Worm (Caenorhabditis elegans) whole organism, L3 larva: ENCODE results near the gene F39F10.5.

ENCODE experiments used
- ZK546.5 ChIP-seq: sonication (generic microtip); optimal IDR thresholded peaks from 2 replicates; lab custom pipeline; 2017; ENCODE audit warnings: missing biosample characterization, missing genetic modification characterization
- aly-2 ChIP-seq: fragments of 150-350 bp; optimal IDR thresholded peaks from 2 replicates; lab custom pipeline; 2014; ENCODE audit warnings: missing biosample characterization, missing genetic modification characterization
- ceh-16 ChIP-seq: sonication (generic microtip); optimal IDR thresholded peaks from 2 replicates; lab custom pipeline; 2017; ENCODE audit warnings: missing biosample characterization, missing genetic modification characterization
- ceh-28 ChIP-seq: fragments of 150-350 bp; optimal IDR thresholded peaks from 2 replicates; lab custom pipeline; 2014; ENCODE audit warnings: missing biosample characterization, missing genetic modification reagents, missing genetic modification characterization
- egl-27 ChIP-seq: sonication (generic microtip); optimal IDR thresholded peaks from 4 replicates; lab custom pipeline; 2017; ENCODE audit warnings: missing biosample characterization, missing genetic modification reagents, missing genetic modification characterization
- elt-1 ChIP-seq: fragments of 150-350 bp; optimal IDR thresholded peaks from 2 replicates; lab custom pipeline; 2014; ENCODE audit warnings: missing biosample characterization, missing genetic modification characterization
- elt-2 ChIP-seq: sonication (generic microtip); optimal IDR thresholded peaks from 2 replicates; lab custom pipeline; 2016; ENCODE audit warnings: missing genetic modification reagents, mild to moderate bottlenecking, missing genetic modification characterization, missing compliant biosample characterization
- lin-15B ChIP-seq: fragments of 150-350 bp; optimal IDR thresholded peaks from 2 replicates; lab custom pipeline; 2014; ENCODE audit warnings: missing biosample characterization, missing genetic modification characterization
- mdl-1 ChIP-seq: fragments of 150-350 bp; optimal IDR thresholded peaks from 2 replicates; lab custom pipeline; 2014; ENCODE audit warnings: missing biosample characterization, missing genetic modification characterization
- mml-1 ChIP-seq: fragments of 150-350 bp; sonication (generic microtip); optimal IDR thresholded peaks from 3 replicates; lab custom pipeline; 2014; ENCODE audit warnings: missing biosample characterization, missing genetic modification characterization
- nhr-23 ChIP-seq: fragments of 150-350 bp; optimal IDR thresholded peaks from 2 replicates; lab custom pipeline; 2014; ENCODE audit warnings: missing biosample characterization, missing genetic modification reagents, missing genetic modification characterization
- nhr-237 ChIP-seq: fragments of 150-350 bp; optimal IDR thresholded peaks from 2 replicates; lab custom pipeline; 2014; ENCODE audit warnings: missing biosample characterization, missing genetic modification characterization
- nhr-28 ChIP-seq: fragments of 150-350 bp; optimal IDR thresholded peaks from 2 replicates; lab custom pipeline; 2014; ENCODE audit warnings: missing biosample characterization, missing genetic modification characterization
- nhr-43 ChIP-seq: sonication (generic microtip); optimal IDR thresholded peaks from 2 replicates; lab custom pipeline; 2016; ENCODE audit warnings: mild to moderate bottlenecking, missing genetic modification characterization, missing compliant biosample characterization; ENCODE audit not compliant: poor library complexity, severe bottlenecking
- pha-4 ChIP-seq: fragments of 150-350 bp; optimal IDR thresholded peaks from 2 replicates; lab custom pipeline; 2014; ENCODE audit warnings: missing biosample characterization, missing genetic modification reagents, missing genetic modification characterization
- pqm-1 ChIP-seq: fragments of 150-350 bp; optimal IDR thresholded peaks from 2 replicates; lab custom pipeline; 2017; ENCODE audit warnings: missing biosample characterization, missing genetic modification characterization, inconsistent platforms
- sea-2 ChIP-seq: fragments of 150-350 bp; sonication (generic microtip); optimal IDR thresholded peaks from 4 replicates; lab custom pipeline; 2014; ENCODE audit warnings: missing biosample characterization, missing genetic modification reagents, missing genetic modification characterization
- tbx-2 ChIP-seq: sonication (generic microtip); optimal IDR thresholded peaks from 2 replicates; lab custom pipeline; 2016; ENCODE audit warnings: mild to moderate bottlenecking, missing genetic modification characterization, missing compliant biosample characterization
- unc-39 ChIP-seq: sonication (generic microtip); optimal IDR thresholded peaks from 4 replicates; lab custom pipeline; 2017; ENCODE audit warnings: missing biosample characterization, missing genetic modification characterization
- unc-62 ChIP-seq: fragments of 150-350 bp; sonication (generic microtip); optimal IDR thresholded peaks from 4 replicates; lab custom pipeline; 2014; ENCODE audit warnings: missing biosample characterization, missing genetic modification reagents, missing genetic modification characterization
- ztf-11 ChIP-seq: fragments of 150-350 bp; optimal IDR thresholded peaks from 2 replicates; lab custom pipeline; 2014; ENCODE audit warnings: missing biosample characterization, missing genetic modification characterization

Gene F39F10.5

ce11 chrX:16871355-16871754 lies 42.2 kb downstream of the F39F10.5 start:
- TF ChIP-seq ceh-28 (tag; lab: Kevin White, UChicago) (no peak), elt-2 (tag; lab: Kevin White, UChicago) (peak; percentile 32), nhr-23 (tag; lab: Kevin White, UChicago) (peak; percentile 27), nhr-43 (peak; percentile 70), egl-27 (tag; lab: Kevin White, UChicago) (no peak), sea-2 (GFP tag; lab: Kevin White, UChicago) (no peak)

ce11 chrX:16868931-16869330 lies 44.6 kb downstream of the F39F10.5 start, which contains the start of gene aakg-2:
Gene aakg-2, minus strand, starts transcription at chrX:16869031.
- TF ChIP-seq nhr-237 (tag; lab: Kevin White, UChicago) (no peak), pha-4 (tag; lab: Kevin White, UChicago) (peak; percentile 9)

DNA sequence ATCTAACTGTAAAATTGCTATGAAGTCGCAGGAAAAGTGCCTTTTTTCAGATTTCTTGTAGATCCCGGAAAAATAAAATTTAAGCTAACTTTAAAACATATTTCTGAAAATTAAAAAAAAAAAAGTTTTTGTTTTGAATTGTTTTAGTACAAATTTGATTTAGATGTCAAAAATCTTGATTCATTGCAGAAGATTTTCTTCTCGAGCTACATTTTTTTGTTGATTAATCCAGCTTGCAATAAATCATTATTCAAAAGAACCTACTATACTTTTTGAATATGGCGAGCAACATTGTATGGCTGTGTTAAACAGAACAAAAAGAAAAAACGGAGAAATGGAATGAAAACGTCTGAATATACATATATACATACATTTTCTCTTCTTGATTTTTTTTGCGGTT lies 47.9 kb downstream of the F39F10.5 start:
- TF ChIP-seq tbx-2 (tag; lab: Kevin White, UChicago) (no peak), ZK546.5 (no peak), mml-1 (tag; lab: Kevin White, UChicago) (no peak), ceh-16 (tag; lab: Kevin White, UChicago) (no peak), aly-2 (tag; lab: Kevin White, UChicago) (no peak), sea-2 (GFP tag; lab: Kevin White, UChicago) (no peak), egl-27 (tag; lab: Kevin White, UChicago) (no peak), ztf-11 (tag; lab: Kevin White, UChicago) (no peak), mdl-1 (tag; lab: Kevin White, UChicago) (no peak), unc-39 (tag; lab: Kevin White, UChicago) (no peak), nhr-28 (no peak), pha-4 (tag; lab: Kevin White, UChicago) (no peak), elt-1 (tag; lab: Kevin White, UChicago) (no peak)

ce11 chrX:16865016-16865415 lies 48.6 kb downstream of the F39F10.5 start:
- TF ChIP-seq pqm-1 (peak; percentile 10), elt-1 (tag; lab: Kevin White, UChicago) (no peak), elt-2 (tag; lab: Kevin White, UChicago) (peak; percentile 81)
- TF ChIP-seq, all 47 proteins: peak for 2

DNA sequence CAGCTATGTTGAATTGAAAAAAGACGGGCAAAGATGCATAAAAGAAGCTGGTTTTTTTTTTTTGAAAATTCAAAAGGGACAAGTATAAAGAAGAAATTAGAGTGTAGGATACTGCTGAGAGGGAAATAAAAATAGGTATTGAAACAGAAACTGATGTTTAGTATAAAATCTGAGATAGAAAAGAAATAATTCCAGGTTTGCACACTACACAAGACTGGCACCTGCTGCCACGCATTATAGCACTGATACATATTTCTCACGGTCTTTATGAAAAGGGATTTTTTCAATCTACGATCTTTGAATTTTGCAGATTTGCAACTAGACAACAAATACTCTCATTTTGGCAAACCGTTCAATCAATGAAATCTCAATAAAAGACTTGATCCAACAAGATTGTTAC lies 50.2 kb downstream of the F39F10.5 start:
- TF ChIP-seq lin-15B (tag; lab: Kevin White, UChicago) = no peak
- no peak for TF ChIP-seq unc-62 (GFP tag; lab: Kevin White, UChicago)
- no peak for TF ChIP-seq aly-2 (tag; lab: Kevin White, UChicago)
